Worm (Caenorhabditis elegans) whole organism, L4 larva: ENCODE measurements around the gene snt-7.

Experiments used
- Y105C5A.15 ChIP-seq: fragments of 200-800 bp; sonication (Bioruptor generic); IDR thresholded peaks from 2 replicates; pipeline ENCODE4 v1.3.6; 2022; ENCODE audit warnings: missing genetic modification characterization, missing compliant biosample characterization
- aly-2 ChIP-seq: sonication (generic microtip); optimal IDR thresholded peaks from 2 replicates; lab custom pipeline; 2018; ENCODE audit warnings: missing biosample characterization, missing genetic modification characterization
- ceh-62 ChIP-seq: sonication (generic microtip); optimal IDR thresholded peaks from 2 replicates; lab custom pipeline; 2017; ENCODE audit warnings: missing biosample characterization, missing genetic modification characterization
- fkh-10 ChIP-seq: fragments of 150-350 bp; optimal IDR thresholded peaks from 2 replicates; lab custom pipeline; 2014; ENCODE audit warnings: missing biosample characterization, missing genetic modification reagents, missing genetic modification characterization
- jun-1 ChIP-seq: fragments of 150-350 bp; optimal IDR thresholded peaks from 2 replicates; lab custom pipeline; 2014; ENCODE audit warnings: missing biosample characterization, missing genetic modification reagents, missing genetic modification characterization
- mdl-1 ChIP-seq, 2 experiments: fragments of 150-350 bp in 1 of 2; sonication (generic microtip) in 1 of 2; optimal IDR thresholded peaks; 2 replicates each; lab custom pipeline; 2014 to 2017; ENCODE audit warnings: missing biosample characterization in 2 of 2, missing genetic modification characterization in 2 of 2
- nhr-11 ChIP-seq: fragments of 150-350 bp; optimal IDR thresholded peaks from 2 replicates; lab custom pipeline; 2014; ENCODE audit warnings: missing biosample characterization, missing genetic modification characterization
- nhr-25 ChIP-seq: sonication (generic microtip); optimal IDR thresholded peaks from 2 replicates; lab custom pipeline; 2017; ENCODE audit warnings: missing genetic modification characterization, mild to moderate bottlenecking, missing compliant biosample characterization, antibody characterized with exemption, moderate library complexity, borderline replicate concordance; ENCODE audit not compliant: insufficient read depth
- nhr-42 ChIP-seq: fragments of 200-800 bp; sonication (Bioruptor generic); IDR thresholded peaks from 2 replicates; pipeline ENCODE4 v1.3.6; 2022; ENCODE audit warnings: missing genetic modification characterization, missing compliant biosample characterization
- zag-1 ChIP-seq: fragments of 150-350 bp; optimal IDR thresholded peaks from 2 replicates; lab custom pipeline; 2014; ENCODE audit warnings: missing biosample characterization, missing genetic modification characterization
- ztf-7 ChIP-seq: fragments of 150-350 bp; optimal IDR thresholded peaks from 2 replicates; lab custom pipeline; 2014; ENCODE audit warnings: missing biosample characterization, missing genetic modification characterization

- no peak for TF ChIP-seq zag-1 (tag; lab: Kevin White, UChicago)
- TF ChIP-seq fkh-10 (GFP tag; lab: Kevin White, UChicago), result no peak
- no peak for TF ChIP-seq nhr-42 (GFP tag; lab: Robert Waterston, UW)
- TF ChIP-seq jun-1, result no peak
- no peak for TF ChIP-seq ceh-62 (tag; lab: Kevin White, UChicago)
- TF ChIP-seq nhr-11 (tag; lab: Kevin White, UChicago), result no peak
- TF ChIP-seq nhr-25, result no peak
- peak; percentile 62; the same call in 1 of the 2 replicates for TF ChIP-seq Y105C5A.15
- TF ChIP-seq ztf-7, result no peak
- TF ChIP-seq aly-2 (tag; lab: Kevin White, UChicago), result no peak
- no peak for TF ChIP-seq mdl-1 (tag; optimal IDR thresholded peaks at IDR 0.05; lab: Kevin White, UChicago)
These were observed 52.3 kb downstream of the snt-7 start for ce11 chrX:15146415-15147210.
